Fruit fly (Drosophila melanogaster) whole organism, larva: ENCODE data around the gene CAH5.

Source experiments
- noc ChIP-seq: fragments of 200-800 bp; sonication (Bioruptor generic); optimal IDR thresholded peaks from 3 replicates; lab custom pipeline; 2019; ENCODE audit warnings: missing biosample characterization, mild to moderate bottlenecking, missing genetic modification characterization, moderate library complexity

The CAH5 gene

dm6 chr3R:31232236-31232635 lies 30.2 kb upstream of the CAH5 start, which contains the start of gene CG15563:
Gene CG15563, minus strand, starts transcription at chr3R:31232336.
- TF ChIP-seq noc (tag; lab: Kevin White, UChicago), result no peak

DNA sequence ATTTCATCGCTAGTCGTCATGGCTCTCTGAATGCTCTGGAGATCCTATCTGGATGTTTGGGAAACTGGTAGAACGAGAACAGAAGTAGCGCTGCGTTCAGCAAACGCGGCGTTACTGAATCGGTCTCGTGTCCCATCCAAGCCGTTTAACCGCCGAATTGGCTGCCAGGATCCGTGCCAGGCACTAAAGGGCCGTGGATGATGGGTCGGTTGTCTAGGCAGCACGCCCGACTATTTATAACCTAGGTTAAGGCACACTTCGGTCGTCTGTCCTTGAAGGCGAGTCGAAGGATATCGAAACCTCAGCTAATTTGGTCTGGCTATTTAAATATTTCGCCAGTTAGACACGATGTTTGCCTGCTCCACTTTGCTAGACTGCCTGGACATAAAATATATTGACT lies 27.1 kb upstream of the CAH5 start, which contains the start of gene CG15564:
Gene CG15564 (minus strand): TSS at position 101 of the 400 bp plus-strand sequence.
- TF ChIP-seq noc (tag; lab: Kevin White, UChicago), result no peak

DNA sequence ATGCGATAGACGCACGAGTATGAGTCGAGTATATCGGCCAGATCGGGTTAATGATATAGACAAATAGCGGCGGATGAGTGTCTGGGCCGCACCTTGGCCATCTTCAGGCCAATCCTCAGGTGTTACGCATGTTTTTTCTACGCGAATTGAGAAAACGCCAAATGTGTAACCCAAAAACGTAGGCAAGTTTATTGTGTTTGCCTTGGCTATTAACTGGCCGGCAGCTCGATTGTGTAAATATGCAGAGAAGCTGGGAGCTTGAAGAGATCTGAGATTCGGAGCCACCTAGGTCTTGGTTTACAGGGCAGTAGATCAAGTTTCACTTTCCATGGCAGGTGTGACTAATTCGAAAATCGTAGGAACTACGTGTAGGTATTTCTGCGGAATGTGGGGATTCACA lies 22.4 kb upstream of the CAH5 start:
- no peak for TF ChIP-seq noc (tag; lab: Kevin White, UChicago)

DNA sequence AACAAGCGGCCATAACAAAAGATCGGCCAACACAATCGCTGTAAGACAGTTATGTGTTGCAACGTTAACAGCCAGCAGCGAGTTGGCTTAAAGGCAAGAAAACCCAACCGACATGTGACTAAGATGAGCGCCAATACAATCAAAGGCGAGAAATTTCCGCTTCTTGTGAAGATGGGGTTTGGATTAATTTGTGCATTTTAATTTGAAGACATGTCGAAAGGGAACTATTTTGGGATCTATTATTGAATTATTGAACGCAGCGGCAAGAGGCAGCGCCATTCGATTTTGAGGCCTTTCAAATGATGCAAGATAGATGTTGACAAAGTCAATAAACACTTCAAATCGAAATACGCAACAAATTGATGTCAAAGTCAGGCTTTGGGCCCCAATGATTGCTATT lies 21.3 kb upstream of the CAH5 start:
- TF ChIP-seq noc (tag; lab: Kevin White, UChicago), result no peak

DNA sequence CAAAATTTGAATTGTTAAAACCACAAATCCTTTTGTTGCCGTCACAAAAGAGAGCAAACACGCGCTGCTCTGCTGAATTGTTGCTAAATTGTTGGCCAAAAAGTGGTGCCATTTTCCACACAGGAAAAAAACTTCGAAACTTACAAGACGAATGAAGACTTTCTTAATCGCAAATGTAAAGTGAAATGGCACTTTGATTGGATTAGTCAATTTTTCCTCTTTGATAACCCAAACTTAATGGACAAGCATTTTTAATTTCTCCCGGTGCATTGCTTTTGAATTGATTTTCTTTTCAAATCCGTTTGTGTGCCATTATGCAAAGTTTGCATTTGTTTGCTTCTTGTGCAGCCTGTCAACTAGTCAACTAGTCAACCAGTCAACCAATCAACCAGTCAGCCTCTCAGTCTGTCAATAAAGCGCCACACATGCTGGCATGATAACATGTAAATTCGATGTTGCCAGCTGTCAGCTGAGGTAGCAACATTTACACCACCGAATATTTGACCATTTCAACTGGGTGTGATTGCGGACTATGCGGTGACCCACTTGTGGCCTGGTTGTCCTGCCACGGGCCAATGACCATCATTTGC lies 19.2 kb upstream of the CAH5 start:
- TF ChIP-seq noc (tag; lab: Kevin White, UChicago), result no peak

DNA sequence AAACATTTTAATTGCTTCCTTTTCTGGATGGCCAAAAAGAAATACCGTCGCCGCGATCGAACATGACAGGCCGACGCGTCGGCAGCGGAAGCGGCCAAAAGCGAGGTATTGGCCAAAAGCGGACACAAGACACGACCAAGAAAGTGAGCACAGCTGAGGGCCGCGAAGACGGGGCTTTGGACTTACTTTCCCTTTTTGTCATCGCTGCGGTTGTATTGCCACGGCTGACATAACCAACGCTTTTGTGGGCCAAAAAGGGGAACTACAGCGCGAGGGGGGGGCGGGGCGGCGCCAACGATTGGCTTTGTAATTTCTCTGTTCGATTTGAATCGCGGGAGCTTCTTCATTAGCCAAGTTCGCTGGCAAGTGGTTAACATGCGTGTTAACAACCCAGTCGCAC lies 16.6 kb upstream of the CAH5 start:
- TF ChIP-seq noc (tag; lab: Kevin White, UChicago), result no peak

dm6 chr3R:31247281-31247995 lies 15.0 kb upstream of the CAH5 start:
- no peak for TF ChIP-seq noc (tag; lab: Kevin White, UChicago)

DNA sequence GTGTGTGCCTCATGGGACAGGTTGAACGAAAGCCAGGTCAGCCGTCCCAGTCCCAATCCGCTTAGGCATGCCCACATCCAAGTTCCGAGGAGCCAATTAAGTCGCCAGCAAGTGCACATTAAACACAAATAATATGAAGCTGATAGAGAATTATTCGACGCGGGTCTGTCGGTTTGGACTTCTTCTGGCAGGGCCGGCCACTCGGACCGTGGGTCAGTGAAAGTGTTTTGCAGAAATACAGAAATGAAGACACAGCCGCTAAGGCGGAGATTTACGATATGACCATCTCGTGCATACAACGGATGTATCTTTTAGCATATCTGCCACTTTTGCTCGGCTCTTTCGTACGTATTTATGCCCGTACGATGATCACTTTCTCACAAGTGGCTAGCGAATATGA lies 14.2 kb upstream of the CAH5 start:
- TF ChIP-seq noc (tag; lab: Kevin White, UChicago), result no peak

DNA sequence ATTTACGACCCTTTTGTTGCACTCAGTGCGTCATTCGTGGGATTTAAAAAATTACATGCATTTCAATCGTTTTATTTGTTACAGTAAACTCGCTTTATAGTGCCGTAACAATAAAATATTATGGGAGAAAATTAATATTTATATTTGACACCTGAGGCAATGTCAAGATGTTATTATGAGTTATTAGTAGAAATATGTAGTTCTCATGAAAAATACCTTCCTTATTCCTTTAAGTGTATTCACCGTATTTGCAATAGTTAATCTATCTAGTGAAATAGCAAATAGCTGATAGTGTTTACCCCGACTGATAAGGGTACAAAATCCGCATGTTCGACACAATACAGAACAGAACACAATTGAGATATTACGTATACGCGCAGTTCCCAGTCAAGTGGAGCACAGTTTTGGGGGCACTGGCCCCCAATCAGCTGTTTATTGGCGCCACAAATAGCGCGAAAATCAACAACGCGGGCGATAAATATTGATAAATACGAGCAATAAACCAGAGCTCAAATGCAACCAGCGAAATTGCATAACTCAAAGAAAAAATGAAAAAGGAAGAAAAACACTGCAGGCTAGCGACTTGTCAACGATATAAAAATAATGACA lies 11.9 kb upstream of the CAH5 start:
- TF ChIP-seq noc (tag; lab: Kevin White, UChicago), result peak; percentile 48

- TF ChIP-seq noc (tag; lab: Kevin White, UChicago), result no peak
Measured at dm6 chr3R:31251130-31251770, 11.1 kb upstream of the CAH5 start.

- TF ChIP-seq noc (tag; lab: Kevin White, UChicago), result no peak
Measured at dm6 chr3R:31252093-31252962, 10.1 kb upstream of the CAH5 start, which contains the start of the genes qless and mRpL32. Gene qless, minus strand, starts transcription at chr3R:31252608. Gene mRpL32, plus strand, starts transcription at chr3R:31252872.

dm6 chr3R:31254808-31255207 lies 7.6 kb upstream of the CAH5 start, which contains the start of the genes CG1750 and spn-F:
Gene CG1750, minus strand, starts transcription at chr3R:31254900.
Gene spn-F, plus strand, starts transcription at chr3R:31255127.
- TF ChIP-seq noc (tag; lab: Kevin White, UChicago), result no peak

- TF ChIP-seq noc (tag; lab: Kevin White, UChicago), result no peak
Measured at dm6 chr3R:31257299-31257698, 5.1 kb upstream of the CAH5 start, which contains the start of gene CAH6. Gene CAH6, plus strand, starts transcription at chr3R:31257599.

- TF ChIP-seq noc (tag; lab: Kevin White, UChicago), result no peak
Measured at dm6 chr3R:31259947-31260346, 2.5 kb upstream of the CAH5 start, which contains the start of gene CAH16. Gene CAH16, plus strand, starts transcription at chr3R:31260247.

dm6 chr3R:31263934-31264333 lies 1.5 kb downstream of the CAH5 start:
- no peak for TF ChIP-seq noc (tag; lab: Kevin White, UChicago)
